Worm (Caenorhabditis elegans) whole organism, midembryonic: ENCODE measurements around the gene F22F1.3.

Experiments used
- klf-2 ChIP-seq: fragments of 200-800 bp; sonication (Bioruptor generic); conservative IDR thresholded peaks from 2 replicates; pipeline ENCODE4 v1.3.6; 2022; ENCODE audit warnings: missing genetic modification reagents, missing genetic modification characterization, missing compliant biosample characterization
- med-1 ChIP-seq: sonication (generic microtip); optimal IDR thresholded peaks from 2 replicates; lab custom pipeline; 2017; ENCODE audit warnings: missing genetic modification characterization, mild to moderate bottlenecking, missing compliant biosample characterization, antibody characterized with exemption, missing genetic modification reagents; ENCODE audit not compliant: insufficient read depth
- tab-1 ChIP-seq: fragments of 200-800 bp; sonication (Bioruptor generic); IDR thresholded peaks from 2 replicates; pipeline ENCODE4 v1.3.6; 2022; ENCODE audit warnings: missing genetic modification characterization, missing compliant biosample characterization

- no peak for TF ChIP-seq klf-2 (GFP tag; lab: Robert Waterston, UW)
- no peak for TF ChIP-seq tab-1 (GFP tag; lab: Robert Waterston, UW)
- TF ChIP-seq med-1 (GFP tag; lab: Kevin White, UChicago): no peak
Measured at ce11 chrX:8139146-8139545, 23.7 kb downstream of the F22F1.3 start, which contains the start of gene C02B8.3.
